Fruit fly (Drosophila melanogaster) S2 (cell line): ENCODE data around the gene CG13893.

ENCODE experiments used
- CG8478 ChIP-seq: fragments of >200 bp; optimal IDR thresholded peaks from 2 replicates; lab custom pipeline; 2018
- CTCF ChIP-seq, 2 experiments: fragments of >200 bp; optimal IDR thresholded peaks; 2 replicates each; lab custom pipeline; 2018

- TF ChIP-seq CG8478 (lab: Kevin White, UChicago) (no peak), CTCF (optimal IDR thresholded peaks at IDR 0.05; lab: Kevin White, UChicago) (no peak)
Measured at dm6 chr3L:601104-601503, 2.7 kb downstream of the CG13893 start.
